Fruit fly (Drosophila melanogaster) whole organism: ENCODE data around the gene CG44954.
A peak's percentile ranks its signal among the peaks of the same experiment; 100 is the strongest.

Source experiments
- CG8478 ChIP-seq: fragments of >200 bp; optimal IDR thresholded peaks from 2 replicates; lab custom pipeline; 2018; ENCODE audit warnings: inconsistent platforms
- Dll ChIP-seq: fragments of >200 bp; optimal IDR thresholded peaks from 2 replicates; lab custom pipeline; 2017
- EcR ChIP-seq, 2 experiments: fragments of >200 bp; optimal IDR thresholded peaks; 2 replicates each; lab custom pipeline; 2017; ENCODE audit warnings: missing biosample characterization in 2 of 2, missing genetic modification characterization in 2 of 2, missing genetic modification reagents in 2 of 2
- pan ChIP-seq: fragments of >200 bp; optimal IDR thresholded peaks from 2 replicates; lab custom pipeline; 2017
- psq ChIP-seq: fragments of >200 bp; optimal IDR thresholded peaks from 2 replicates; lab custom pipeline; 2017
- usp ChIP-seq: fragments of >200 bp; optimal IDR thresholded peaks from 2 replicates; lab custom pipeline; 2017; ENCODE audit warnings: missing biosample characterization, missing genetic modification characterization, mixed read lengths

CG44954 gene

DNA sequence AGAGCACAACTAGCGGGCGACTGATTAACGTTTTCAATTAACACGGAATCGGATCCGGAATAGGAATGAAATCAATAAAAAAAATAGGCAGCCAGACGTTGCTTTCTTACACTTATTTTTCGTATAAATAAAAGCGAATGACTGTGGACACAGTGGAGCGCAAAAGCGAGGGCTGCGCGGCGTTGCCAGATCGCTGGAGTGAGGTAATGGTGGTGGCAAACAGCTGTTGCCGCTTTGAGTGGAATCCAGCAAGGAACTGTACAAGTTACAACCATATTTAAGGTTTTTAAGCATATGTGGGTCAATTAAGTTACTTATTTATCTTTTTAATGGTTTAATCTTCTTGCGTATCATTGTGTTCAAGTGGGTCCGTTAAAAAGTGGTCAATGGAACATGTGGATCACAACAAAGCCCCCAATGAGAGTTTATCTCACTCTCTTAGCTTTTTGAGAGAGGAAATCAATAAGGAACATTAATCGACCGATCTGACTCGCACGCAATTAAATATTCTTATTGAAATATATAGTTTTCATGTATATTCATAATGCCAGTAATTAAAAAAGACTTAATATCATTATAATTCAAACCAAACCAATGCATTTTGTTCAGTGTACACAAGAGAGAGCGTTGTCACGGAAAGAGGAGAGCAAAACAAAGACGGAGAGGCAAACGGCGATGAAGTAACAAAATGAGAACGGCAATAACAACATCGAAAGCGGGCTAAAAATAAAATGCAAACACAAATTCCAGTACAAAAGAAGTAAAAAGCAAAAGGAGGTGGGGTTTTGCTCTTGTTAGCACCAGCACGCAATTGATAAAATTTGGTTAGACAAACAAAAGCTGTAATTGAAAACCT is 21.3 kb downstream of the CG44954 start:
- TF ChIP-seq psq (lab: Kevin White, UChicago) (peak; percentile 27), Dll (lab: Kevin White, UChicago) (no peak)

DNA sequence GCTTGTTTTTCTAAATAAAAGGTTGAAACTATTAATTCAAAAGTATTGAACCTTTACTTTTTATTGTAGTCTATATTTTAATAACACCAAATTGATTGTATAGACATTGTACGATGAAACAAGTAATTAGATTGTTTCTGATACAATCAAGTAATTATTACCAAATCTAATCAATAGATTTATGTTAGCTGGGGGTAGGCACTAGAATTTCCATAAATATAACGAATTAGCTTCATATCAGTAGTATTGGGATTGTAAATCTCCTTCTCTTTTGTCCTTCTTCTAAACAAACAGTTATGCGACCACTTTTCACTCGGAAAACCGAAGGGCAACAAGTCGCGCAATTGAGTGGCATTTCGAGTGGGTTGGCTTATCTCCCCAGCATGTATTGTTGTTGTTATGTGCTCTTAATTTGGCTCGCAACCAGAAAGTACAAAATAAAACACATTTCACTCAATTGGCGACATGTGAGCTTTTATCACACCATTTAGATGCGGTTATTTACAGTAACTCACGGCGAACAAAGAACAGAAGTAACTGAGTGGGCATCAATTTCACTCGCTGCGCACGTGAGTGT is 22.2 kb downstream of the CG44954 start:
- TF ChIP-seq psq (lab: Kevin White, UChicago) (no peak), CG8478 (no peak), pan (lab: Kevin White, UChicago) (no peak), usp (no peak), EcR (GFP tag; optimal IDR thresholded peaks at IDR 0.05; lab: Kevin White, UChicago) (no peak), Dll (lab: Kevin White, UChicago) (no peak)

dm6 chr3R:30596704-30597103 is 25.0 kb downstream of the CG44954 start, which contains the start of gene CG31019:
CG31019 (plus strand) TSS chr3R:30597004.
- TF ChIP-seq usp (no peak), psq (lab: Kevin White, UChicago) (no peak), pan (lab: Kevin White, UChicago) (no peak), EcR (GFP tag; optimal IDR thresholded peaks at IDR 0.05; lab: Kevin White, UChicago) (no peak), Dll (lab: Kevin White, UChicago) (no peak), CG8478 (no peak)

DNA sequence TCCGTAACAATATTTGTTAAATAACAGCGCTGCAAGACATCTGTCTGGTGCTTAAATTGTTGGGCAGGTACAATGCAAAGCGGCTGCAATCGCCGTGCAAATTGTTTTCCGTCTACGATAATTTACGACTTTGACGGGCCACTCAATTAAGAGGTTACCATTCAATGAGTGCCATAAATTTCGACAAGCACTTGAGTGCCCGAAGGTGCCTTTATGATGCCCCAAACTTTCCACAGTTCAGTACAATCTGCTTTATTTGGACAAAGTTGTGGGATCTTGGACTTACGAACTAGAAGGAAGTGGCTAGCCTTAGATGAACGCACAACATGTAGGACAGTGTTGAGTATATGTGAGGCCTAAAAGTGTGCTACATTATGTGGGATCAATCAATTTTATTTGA is 29.0 kb downstream of the CG44954 start:
- TF ChIP-seq Dll (lab: Kevin White, UChicago) (no peak), EcR (GFP tag; optimal IDR thresholded peaks at IDR 0.05; lab: Kevin White, UChicago) (no peak), pan (lab: Kevin White, UChicago) (no peak), usp (no peak), psq (lab: Kevin White, UChicago) (no peak), CG8478 (no peak)

DNA sequence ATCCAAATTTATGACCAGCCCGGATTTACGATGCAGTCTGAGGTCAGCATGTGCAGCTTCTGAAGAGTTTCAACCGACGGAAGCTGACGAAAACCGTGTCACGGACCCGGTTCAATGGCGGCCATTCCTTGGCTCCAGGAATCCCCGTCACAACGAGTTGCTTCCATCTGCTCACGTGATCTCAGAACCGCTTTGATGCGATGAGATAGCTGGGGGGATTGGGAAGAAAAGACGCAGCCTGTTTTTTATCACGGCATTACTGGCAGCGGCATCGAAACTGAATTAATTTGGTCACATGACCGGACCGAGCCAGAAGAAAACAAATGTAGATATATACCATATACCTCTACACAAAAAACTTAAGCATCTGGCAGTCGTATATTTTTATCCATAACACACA is 30.9 kb downstream of the CG44954 start:
- no peak for TF ChIP-seq Dll (lab: Kevin White, UChicago)
- no peak for TF ChIP-seq EcR (GFP tag; optimal IDR thresholded peaks at IDR 0.05; lab: Kevin White, UChicago)
- no peak for TF ChIP-seq usp
- TF ChIP-seq CG8478, result no peak
- no peak for TF ChIP-seq psq (lab: Kevin White, UChicago)
- no peak for TF ChIP-seq pan (lab: Kevin White, UChicago)

dm6 chr3R:30590237-30590636 is 31.5 kb downstream of the CG44954 start:
- TF ChIP-seq EcR (GFP tag; optimal IDR thresholded peaks at IDR 0.05; lab: Kevin White, UChicago) (no peak), CG8478 (no peak), Dll (lab: Kevin White, UChicago) (no peak), pan (lab: Kevin White, UChicago) (no peak), psq (lab: Kevin White, UChicago) (no peak), usp (no peak)

DNA sequence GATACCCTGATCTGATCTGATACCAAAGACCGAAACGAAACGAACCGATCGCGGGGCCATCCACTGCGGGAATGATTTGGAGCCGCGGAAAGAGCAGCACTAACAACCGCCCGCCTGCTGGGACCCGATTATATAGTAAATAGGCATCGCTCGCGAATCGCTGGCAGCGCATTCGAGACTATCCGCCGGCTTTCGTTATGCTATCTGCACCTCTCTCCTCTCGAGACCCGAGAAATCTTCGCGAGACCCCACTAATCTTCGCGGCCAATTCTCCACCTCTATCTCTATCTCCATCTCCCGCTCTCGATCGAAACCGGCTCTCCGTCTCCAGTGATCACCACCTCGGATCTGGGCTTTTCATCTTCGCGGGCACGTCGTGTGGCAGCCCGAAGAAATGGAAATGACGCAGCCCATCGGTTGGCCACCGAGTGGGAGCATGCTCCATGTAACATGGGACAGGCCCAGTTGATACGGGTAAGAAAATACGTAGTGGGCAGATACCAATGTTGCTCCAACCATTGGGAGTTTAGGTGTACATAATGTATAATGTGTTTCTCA is 34.4 kb downstream of the CG44954 start, which contains the start of gene CG9717:
TSS of gene CG9717 (minus strand) at position 107 of the 558 bp plus-strand sequence.
- TF ChIP-seq EcR (GFP tag; optimal IDR thresholded peaks at IDR 0.05; lab: Kevin White, UChicago) (no peak), usp (no peak), psq (lab: Kevin White, UChicago) (no peak), pan (lab: Kevin White, UChicago) (no peak), Dll (lab: Kevin White, UChicago) (no peak), CG8478 (no peak)

DNA sequence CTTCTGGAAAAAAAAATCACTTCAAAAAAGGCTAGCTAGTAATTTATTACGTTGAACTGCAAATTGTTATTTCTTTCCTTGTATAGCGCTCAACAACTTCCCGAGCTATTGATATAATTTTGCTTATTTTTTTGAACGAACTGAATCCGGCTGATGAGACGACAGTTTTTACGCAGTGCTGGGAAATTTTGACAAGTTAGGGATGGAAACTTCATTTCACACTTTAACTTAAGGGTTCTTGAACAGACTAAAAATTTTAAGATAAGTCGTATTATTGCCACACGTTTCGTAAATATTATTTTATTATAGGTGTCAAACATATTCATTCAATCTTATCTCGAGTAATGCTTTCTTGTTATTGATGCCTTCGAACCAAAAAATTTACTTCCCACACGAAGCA is 38.2 kb downstream of the CG44954 start, which contains the start of gene Rpt6R:
TSS of gene Rpt6R (minus strand) at position 156 of the 400 bp plus-strand sequence.
- TF ChIP-seq Dll (lab: Kevin White, UChicago) (no peak), EcR (GFP tag; optimal IDR thresholded peaks at IDR 0.05; lab: Kevin White, UChicago) (no peak), CG8478 (no peak), psq (lab: Kevin White, UChicago) (no peak), usp (no peak), pan (lab: Kevin White, UChicago) (no peak)

dm6 chr3R:30579129-30579528 is 42.6 kb downstream of the CG44954 start, which contains the start of gene CG9702:
CG9702 (plus strand) TSS chr3R:30579429.
- TF ChIP-seq usp, result no peak
- TF ChIP-seq Dll (lab: Kevin White, UChicago), result no peak
- TF ChIP-seq CG8478, result no peak
- no peak for TF ChIP-seq pan (lab: Kevin White, UChicago)
- no peak for TF ChIP-seq EcR (GFP tag; optimal IDR thresholded peaks at IDR 0.05; lab: Kevin White, UChicago)
- TF ChIP-seq psq (lab: Kevin White, UChicago), result no peak

DNA sequence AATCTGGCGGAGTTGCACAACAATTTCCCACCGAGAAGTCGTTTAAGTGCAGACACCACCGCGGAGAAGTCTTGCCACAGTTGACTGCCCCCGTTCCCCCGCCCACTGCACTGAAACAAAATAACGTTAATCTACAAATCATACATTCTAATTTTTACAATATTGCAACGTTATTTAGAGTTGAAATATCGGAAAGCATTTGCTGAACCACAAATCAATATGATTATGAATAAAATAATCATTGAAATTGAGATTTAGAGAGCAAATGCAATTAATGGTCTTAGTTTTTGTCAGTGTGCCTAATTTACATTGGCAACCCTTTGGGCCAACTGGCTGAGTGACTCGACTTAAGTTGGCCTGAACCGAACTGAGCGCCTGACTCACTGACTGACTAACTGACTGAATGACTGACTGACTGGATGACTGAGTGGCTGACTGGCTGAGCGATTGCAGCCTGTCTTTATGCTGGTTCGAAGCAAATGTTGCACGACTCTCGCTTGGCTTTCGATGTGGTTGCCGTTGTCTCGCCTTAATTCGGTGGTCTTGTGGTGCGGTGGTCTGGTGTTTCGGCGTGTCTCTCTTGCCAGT is 51.1 kb downstream of the CG44954 start:
- TF ChIP-seq usp, result no peak
- TF ChIP-seq CG8478, result no peak
- no peak for TF ChIP-seq pan (lab: Kevin White, UChicago)
- TF ChIP-seq Dll (lab: Kevin White, UChicago), result no peak
- TF ChIP-seq EcR (GFP tag; optimal IDR thresholded peaks at IDR 0.05; lab: Kevin White, UChicago), result no peak
- TF ChIP-seq psq (lab: Kevin White, UChicago), result no peak
